Fruit fly (Drosophila melanogaster): Measurements from ENCODE around the gene CG15042.

The CG15042 gene

dm6 chrX:18517415-18517814, 10.7 kb downstream of the CG15042 start (continued):
- TF ChIP-seq hbn (GFP tag; IDR thresholded peaks at IDR 0.05; ENCODE audit: partially characterized antibody) (no peak), ro (GFP tag; IDR thresholded peaks at IDR 0.05) (no peak), pnt (GFP tag; optimal IDR thresholded peaks at IDR 0.05) (no peak), CG17361 (GFP tag; IDR thresholded peaks at IDR 0.05) (no peak), CG6791 (GFP tag; IDR thresholded peaks at IDR 0.05; ENCODE audit: partially characterized antibody) (no peak), CG18619 (GFP tag; optimal IDR thresholded peaks at IDR 0.05) (peak; percentile 7), CG31441 (GFP tag; IDR thresholded peaks at IDR 0.05) (peak; percentile 32; the same call in 1 of the 2 replicates), MESR4 (GFP tag; optimal IDR thresholded peaks at IDR 0.05) (no peak), vnd (GFP tag; IDR thresholded peaks at IDR 0.05; ENCODE audit: partially characterized antibody) (no peak), CoRest (tag; optimal IDR thresholded peaks at IDR 0.05) (peak; percentile 53), CG6175 (GFP tag; IDR thresholded peaks at IDR 0.05) (0 out of 3 replicates have a peak, but pooled peaks have one; percentile 12), sim (GFP tag; IDR thresholded peaks at IDR 0.05) (no peak), MBD-R2 (GFP tag; IDR thresholded peaks at IDR 0.05) (peak; percentile 22; the same call in 1 of the 2 replicates), corto (GFP tag; optimal IDR thresholded peaks at IDR 0.05) (no peak), sd (tag; optimal IDR thresholded peaks at IDR 0.05) (no peak), Dbx (GFP tag; IDR thresholded peaks at IDR 0.05) (0 out of 3 replicates have a peak, but pooled peaks have one; percentile 18), Camta (GFP tag; optimal IDR thresholded peaks at IDR 0.05) (peak; percentile 25), ewg (GFP tag; optimal IDR thresholded peaks at IDR 0.05) (peak; percentile 32), CG2889 (GFP tag; IDR thresholded peaks at IDR 0.05) (no peak), Antp (GFP tag; optimal IDR thresholded peaks at IDR 0.05) (peak; percentile 5), CG30403 (GFP tag; optimal IDR thresholded peaks at IDR 0.05) (peak; percentile 26), pum (GFP tag; optimal IDR thresholded peaks at IDR 0.05) (peak; percentile 10), CG32772 (GFP tag; IDR thresholded peaks at IDR 0.05) (peak; percentile 90), maf-S (GFP tag; optimal IDR thresholded peaks at IDR 0.05) (no peak), CG4617 (GFP tag; optimal IDR thresholded peaks at IDR 0.05; ENCODE audit: borderline replicate concordance) (no peak), Mrtf (GFP tag; IDR thresholded peaks at IDR 0.05) (peak; percentile 57; the same call in 1 of the 3 replicates), Dll (GFP tag; IDR thresholded peaks at IDR 0.05; ENCODE audit: partially characterized antibody) (no peak), chif (GFP tag; optimal IDR thresholded peaks at IDR 0.05) (peak in 1 of 2 experiments; percentile 59), zen (tag; optimal IDR thresholded peaks at IDR 0.05) (no peak), fd3F (GFP tag; optimal IDR thresholded peaks at IDR 0.05) (no peak), slbo (GFP tag; IDR thresholded peaks at IDR 0.05) (peak; percentile 39), HHEX (GFP tag; optimal IDR thresholded peaks at IDR 0.05) (no peak), Myb (GFP tag; optimal IDR thresholded peaks at IDR 0.05) (peak; percentile 6), CG6683 (GFP tag; optimal IDR thresholded peaks at IDR 0.05) (no peak), CG15073 (GFP tag; optimal IDR thresholded peaks at IDR 0.05) (no peak), CG7556 (GFP tag; optimal IDR thresholded peaks at IDR 0.05) (no peak), CG3281 (GFP tag; optimal IDR thresholded peaks at IDR 0.05) (no peak), Hmx (GFP tag; optimal IDR thresholded peaks at IDR 0.05) (no peak), CG12155 (GFP tag; optimal IDR thresholded peaks at IDR 0.05) (no peak), CG18262 (tag; optimal IDR thresholded peaks at IDR 0.05) (peak; percentile 25), CG13775 (GFP tag; optimal IDR thresholded peaks at IDR 0.05) (no peak), ttk (GFP tag; IDR thresholded peaks at IDR 0.05) (peak; percentile 15; the same call in 1 of the 2 replicates), rib (GFP tag; IDR thresholded peaks at IDR 0.05) (no peak), GATAe (GFP tag; conservative IDR thresholded peaks at IDR 0.05) (no peak), CG10565 (GFP tag; optimal IDR thresholded peaks at IDR 0.05) (no peak), CG9609 (GFP tag; optimal IDR thresholded peaks at IDR 0.05) (peak; percentile 5), BtbVII (GFP tag; optimal IDR thresholded peaks at IDR 0.05) (peak; percentile 16), CG14667 (GFP tag; IDR thresholded peaks at IDR 0.05) (peak; percentile 27; the same call in 1 of the 2 replicates), H2.0 (GFP tag; IDR thresholded peaks at IDR 0.05) (no peak), tin (GFP tag; optimal IDR thresholded peaks at IDR 0.05) (peak; percentile 29), CG14441 (GFP tag; IDR thresholded peaks at IDR 0.05) (0 out of 2 replicates have a peak, but pooled peaks have one; percentile 41)
